Fruit fly (Drosophila melanogaster): Measurements from ENCODE around the gene srw.

srw gene

DNA sequence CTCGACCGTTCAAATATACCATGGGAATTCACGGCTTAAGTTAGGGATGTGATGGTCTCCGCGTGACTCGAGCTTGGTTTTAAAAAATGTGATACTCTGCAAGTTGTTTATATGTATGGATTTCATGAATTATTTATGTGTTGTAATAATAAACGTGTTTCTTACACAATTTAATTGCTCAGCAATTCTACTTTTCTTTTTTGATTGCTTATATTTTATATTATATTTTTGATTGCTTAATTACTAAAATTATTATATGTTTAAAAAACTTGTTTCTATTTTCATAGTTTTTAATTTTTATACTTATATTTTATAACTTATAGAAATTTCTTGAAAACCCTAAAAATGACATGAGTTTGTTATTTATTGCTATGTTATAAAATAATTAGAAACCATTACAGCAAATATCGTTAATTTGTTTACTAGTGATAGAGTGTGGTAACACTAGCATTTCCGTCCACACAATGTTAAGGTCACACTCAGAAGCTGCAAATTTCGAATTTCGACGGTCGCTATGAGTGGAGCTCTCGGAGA is 28.9 kb downstream of the srw start, which contains the start of the genes ago and CG1265 (continued):
- TF ChIP-seq CG10654 (GFP tag; optimal IDR thresholded peaks at IDR 0.05) (peak; percentile 28), CG34422 (GFP tag; IDR thresholded peaks at IDR 0.05) (peak; percentile 24; the same call in 2 of the 3 replicates), CG9215 (GFP tag; IDR thresholded peaks at IDR 0.05) (peak; percentile 46), CG3407 (GFP tag; optimal IDR thresholded peaks at IDR 0.05) (no peak), Sry-β (GFP tag; optimal IDR thresholded peaks at IDR 0.05) (no peak), ab (GFP tag; optimal IDR thresholded peaks at IDR 0.05) (peak; percentile 14), CG14710 (tag; optimal IDR thresholded peaks at IDR 0.05) (peak; percentile 99), CG4854 (GFP tag; optimal IDR thresholded peaks at IDR 0.05) (no peak), CG10543 (GFP tag; optimal IDR thresholded peaks at IDR 0.05) (peak; percentile 80), Abd-B (GFP tag; optimal IDR thresholded peaks at IDR 0.05) (peak; percentile 53), sqz (GFP tag; optimal IDR thresholded peaks at IDR 0.05) (peak; percentile 53), CG3726 (GFP tag; IDR thresholded peaks at IDR 0.05) (no peak), tup (GFP tag; optimal IDR thresholded peaks at IDR 0.05) (no peak), dati (GFP tag; IDR thresholded peaks at IDR 0.05) (0 out of 2 replicates have a peak, but pooled peaks have one; percentile 19), ham (GFP tag; IDR thresholded peaks at IDR 0.05) (no peak), nerfin-1 (tag; optimal IDR thresholded peaks at IDR 0.05) (no peak), CG9609 (GFP tag; optimal IDR thresholded peaks at IDR 0.05) (peak; percentile 10), gfzf (GFP tag; optimal IDR thresholded peaks at IDR 0.05) (peak; percentile 73), NfI (GFP tag; optimal IDR thresholded peaks at IDR 0.05) (peak; percentile 49), CG9817 (tag; optimal IDR thresholded peaks at IDR 0.05) (peak; percentile 61), vnd (GFP tag; IDR thresholded peaks at IDR 0.05; ENCODE audit: partially characterized antibody) (no peak; the same call in 2 of the 3 replicates), ind (GFP tag; optimal IDR thresholded peaks at IDR 0.05) (peak; percentile 28), Sox102F (GFP tag; optimal IDR thresholded peaks at IDR 0.05) (peak; percentile 34), CG31441 (GFP tag; IDR thresholded peaks at IDR 0.05) (peak; percentile 69), Mad (GFP tag; optimal IDR thresholded peaks at IDR 0.05) (peak; percentile 10), lilli (GFP tag; optimal IDR thresholded peaks at IDR 0.05) (peak; percentile 50), Dek (tag; optimal IDR thresholded peaks at IDR 0.05) (peak; percentile 15), odd (GFP tag; optimal IDR thresholded peaks at IDR 0.05) (peak; percentile 45), Lhr (GFP tag; optimal IDR thresholded peaks at IDR 0.05) (no peak), CG2199 (GFP tag; IDR thresholded peaks at IDR 0.05) (no peak), Usf (GFP tag; optimal IDR thresholded peaks at IDR 0.05) (peak; percentile 37), CG15073 (GFP tag; optimal IDR thresholded peaks at IDR 0.05) (no peak), zen (tag; optimal IDR thresholded peaks at IDR 0.05) (peak; percentile 12), CG9727 (GFP tag; optimal IDR thresholded peaks at IDR 0.05) (peak; percentile 53), Taf1 (GFP tag; IDR thresholded peaks at IDR 0.05) (peak; percentile 12; the same call in 1 of the 2 replicates), ranshi (GFP tag; IDR thresholded peaks at IDR 0.05) (peak; percentile 50), h (optimal IDR thresholded peaks at IDR 0.05) (no peak), kni (GFP tag; optimal IDR thresholded peaks at IDR 0.05) (no peak), Xbp1 (GFP tag; optimal IDR thresholded peaks at IDR 0.05) (peak; percentile 29), CG10366 (GFP tag; IDR thresholded peaks at IDR 0.05) (peak; percentile 9; the same call in 1 of the 2 replicates), dimm (GFP tag; IDR thresholded peaks at IDR 0.05) (no peak), HLHmδ (GFP tag; optimal IDR thresholded peaks at IDR 0.05) (peak; percentile 50), CG13424 (tag; optimal IDR thresholded peaks at IDR 0.05) (peak; percentile 57), fd96Cb (tag; optimal IDR thresholded peaks at IDR 0.05) (peak; percentile 21), Atf-2 (GFP tag; optimal IDR thresholded peaks at IDR 0.05) (no peak), BtbVII (GFP tag; optimal IDR thresholded peaks at IDR 0.05) (no peak), sr (GFP tag; IDR thresholded peaks at IDR 0.05) (no peak), exex (tag; optimal IDR thresholded peaks at IDR 0.05) (no peak), seq (GFP tag; IDR thresholded peaks at IDR 0.05) (no peak), ase (GFP tag; IDR thresholded peaks at IDR 0.05) (no peak)
